Fruit fly (Drosophila melanogaster): ENCODE measurements around the gene CG32036.
A peak's percentile ranks its signal among the peaks of the same experiment; 100 is the strongest.

- TF ChIP-seq CG33017 (tag; optimal IDR thresholded peaks at IDR 0.05) (no peak), tj (GFP tag; optimal IDR thresholded peaks at IDR 0.05) (no peak), Clk (GFP tag; optimal IDR thresholded peaks at IDR 0.05) (no peak), Crg-1 (GFP tag; optimal IDR thresholded peaks at IDR 0.05) (no peak), CG11617 (GFP tag; optimal IDR thresholded peaks at IDR 0.05) (no peak), bab1 (GFP tag; optimal IDR thresholded peaks at IDR 0.05) (no peak), kay (GFP tag; ENCODE audit: borderline replicate concordance) (peak; percentile 29), CG12768 (GFP tag; optimal IDR thresholded peaks at IDR 0.05) (no peak), CG1620 (GFP tag; optimal IDR thresholded peaks at IDR 0.05) (no peak), cnc (optimal IDR thresholded peaks at IDR 0.05) (no peak), cic (GFP tag; optimal IDR thresholded peaks at IDR 0.05) (no peak), CG5204 (GFP tag; optimal IDR thresholded peaks at IDR 0.05) (no peak), CG7045 (GFP tag; optimal IDR thresholded peaks at IDR 0.05) (no peak), toe (GFP tag; optimal IDR thresholded peaks at IDR 0.05) (no peak)
These were observed 23.5 kb upstream of the CG32036 start, which contains the start of gene CG33703 for dm6 chr3L:9512560-9512959.

Measured in whole organism, adult.